Fruit fly (Drosophila melanogaster) whole organism, larva: ENCODE results near the gene CG43998.

Experiments used
- noc ChIP-seq: fragments of 200-800 bp; sonication (Bioruptor generic); optimal IDR thresholded peaks from 3 replicates; lab custom pipeline; 2019; ENCODE audit warnings: missing biosample characterization, mild to moderate bottlenecking, missing genetic modification characterization, moderate library complexity

Gene CG43998

DNA sequence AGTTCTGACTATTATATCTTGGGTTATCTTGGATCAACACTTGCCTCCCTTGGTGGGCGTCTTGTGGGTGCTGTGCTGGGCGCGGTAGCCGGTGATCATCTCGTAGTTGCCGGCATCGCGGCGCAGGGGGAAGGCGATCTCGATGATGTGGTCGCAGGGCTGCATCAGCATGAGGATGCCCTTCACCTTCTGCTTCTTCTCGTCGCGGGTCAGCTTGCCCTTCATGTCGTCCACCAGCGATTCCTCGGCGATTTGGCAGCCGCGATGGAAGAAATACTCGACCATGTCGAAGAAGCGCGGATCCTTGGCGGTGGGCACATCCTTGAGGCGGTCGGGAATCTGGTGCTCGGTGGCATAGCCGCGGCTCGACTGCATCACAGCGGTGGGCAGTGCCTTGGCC is 13.8 kb upstream of the CG43998 start:
- no peak for TF ChIP-seq noc (tag; lab: Kevin White, UChicago)

DNA sequence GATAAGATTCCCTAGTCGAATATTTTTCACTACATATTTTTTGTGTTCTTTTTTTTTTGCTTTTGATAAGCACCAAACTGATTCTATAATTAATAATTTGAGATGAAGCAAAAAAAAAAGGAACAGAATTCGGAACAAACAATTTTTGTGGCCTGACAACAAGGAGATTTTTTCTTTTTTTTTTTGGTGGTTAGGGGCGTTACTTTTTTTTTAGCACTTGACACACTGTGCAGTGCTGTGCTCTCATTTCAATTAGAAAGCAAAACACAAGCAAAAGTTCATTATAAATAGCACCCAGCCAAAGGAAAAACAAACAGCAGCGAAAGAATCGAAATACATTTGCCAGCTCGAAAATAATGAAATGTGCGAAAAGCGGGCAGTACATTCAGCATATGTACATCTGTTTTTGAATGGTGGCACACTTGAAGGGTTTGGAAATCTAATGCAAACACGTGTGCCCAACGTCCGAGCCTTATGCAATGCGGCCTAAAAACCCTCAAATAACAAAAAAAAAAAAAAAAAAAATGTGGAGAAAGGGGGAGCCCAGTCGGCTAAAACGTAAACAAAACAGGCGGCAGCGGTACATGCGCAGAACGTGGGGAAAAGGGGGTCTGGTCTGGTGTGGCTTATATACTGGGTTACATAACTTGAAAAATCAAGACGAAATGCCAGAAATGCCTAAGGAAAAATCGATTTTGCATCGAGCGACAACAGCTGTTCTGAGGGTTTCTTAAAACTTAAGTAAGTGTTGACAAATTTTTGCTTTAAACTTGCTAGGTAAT is 13.0 kb upstream of the CG43998 start:
- TF ChIP-seq noc (tag; lab: Kevin White, UChicago): peak; percentile 37

DNA sequence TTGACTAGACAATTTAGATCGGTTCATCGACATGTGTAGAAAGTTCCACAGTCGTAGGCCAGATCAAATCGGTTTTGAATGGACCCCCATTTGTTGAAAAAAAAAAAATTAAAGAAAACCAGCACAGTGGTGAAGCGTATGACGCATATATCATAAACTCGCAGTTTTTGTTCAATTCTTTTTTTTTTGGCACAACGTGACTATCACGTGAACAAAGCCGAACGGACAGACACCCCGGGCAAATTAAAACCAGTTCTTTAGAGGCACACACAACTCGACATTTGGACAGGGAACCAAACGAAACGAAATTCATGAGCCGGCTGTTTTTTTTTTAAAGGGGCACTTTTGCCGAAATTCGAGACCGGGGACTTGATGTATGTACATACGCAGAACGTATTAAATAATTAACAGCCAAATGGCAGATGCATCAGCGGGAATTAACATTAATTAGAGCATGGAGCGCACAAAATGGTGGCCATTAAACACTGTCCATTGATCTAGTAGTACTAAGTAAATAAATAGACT is 12.1 kb upstream of the CG43998 start:
- TF ChIP-seq noc (tag; lab: Kevin White, UChicago): no peak

- TF ChIP-seq noc (tag; lab: Kevin White, UChicago): no peak
Measured at dm6 chr3R:23939921-23940839, 11.4 kb upstream of the CG43998 start.

dm6 chr3R:23938564-23939122 is 9.8 kb upstream of the CG43998 start:
- no peak for TF ChIP-seq noc (tag; lab: Kevin White, UChicago)

DNA sequence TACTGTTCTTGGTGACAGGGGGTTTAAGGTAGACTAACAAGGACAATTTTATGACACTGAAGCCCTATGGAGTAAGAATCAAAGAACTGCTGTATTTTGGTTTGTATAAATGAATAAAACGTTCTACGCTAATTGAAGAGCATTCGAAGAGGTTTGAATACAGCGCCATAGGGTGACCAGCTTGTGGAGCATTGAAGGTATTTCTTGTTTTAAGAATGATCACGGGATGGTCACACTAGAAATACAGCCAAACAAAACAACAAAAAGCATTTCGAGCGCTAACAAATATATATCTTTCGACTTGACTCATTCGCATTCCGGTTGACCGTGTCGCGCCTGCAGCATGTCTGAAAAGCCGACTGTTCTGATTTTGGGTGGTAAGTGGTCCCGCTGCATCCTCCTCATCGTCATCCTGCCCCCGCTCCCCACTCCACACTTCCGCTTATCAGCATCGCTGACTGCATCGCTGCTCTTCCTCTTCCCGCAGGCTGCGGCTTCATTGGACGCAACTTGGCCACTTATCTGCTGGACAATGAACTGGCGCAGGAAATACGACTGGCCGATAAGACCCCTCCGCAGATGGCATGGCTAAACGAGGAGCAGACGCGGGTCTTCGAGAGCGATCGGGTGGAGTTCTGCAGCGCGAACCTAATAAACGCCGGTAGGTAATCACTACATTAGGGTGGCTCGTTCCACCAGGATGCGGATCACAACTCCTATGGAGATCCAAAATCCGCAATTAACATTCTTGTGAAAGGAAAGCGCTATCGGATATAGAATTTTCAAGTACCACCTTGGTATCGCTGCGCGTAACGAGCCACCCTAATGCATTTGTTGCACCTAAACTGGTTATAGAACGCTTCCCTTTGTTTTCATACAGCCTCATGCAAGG is 5.1 kb upstream of the CG43998 start, which contains the start of gene CG5854:
Gene CG5854 (plus strand): TSS at position 229 of the 892 bp plus-strand sequence.
- peak; percentile 47 for TF ChIP-seq noc (tag; lab: Kevin White, UChicago)

DNA sequence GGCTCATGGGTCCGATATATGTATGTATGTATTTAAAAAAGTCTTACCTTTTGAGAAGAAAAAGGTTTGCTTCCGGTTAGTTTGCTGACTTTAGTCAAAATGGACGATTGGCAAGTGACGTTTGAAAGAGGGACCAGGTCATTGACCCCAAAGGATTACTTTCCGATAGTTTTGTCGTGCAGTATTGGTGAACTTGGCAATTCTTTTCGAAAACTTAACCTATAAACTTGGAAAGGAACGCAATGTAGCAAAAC is 4.6 kb upstream of the CG43998 start, which contains the start of gene RpS19b:
Gene RpS19b (minus strand): TSS at position 101 of the 254 bp plus-strand sequence.
- no peak for TF ChIP-seq noc (tag; lab: Kevin White, UChicago)

DNA sequence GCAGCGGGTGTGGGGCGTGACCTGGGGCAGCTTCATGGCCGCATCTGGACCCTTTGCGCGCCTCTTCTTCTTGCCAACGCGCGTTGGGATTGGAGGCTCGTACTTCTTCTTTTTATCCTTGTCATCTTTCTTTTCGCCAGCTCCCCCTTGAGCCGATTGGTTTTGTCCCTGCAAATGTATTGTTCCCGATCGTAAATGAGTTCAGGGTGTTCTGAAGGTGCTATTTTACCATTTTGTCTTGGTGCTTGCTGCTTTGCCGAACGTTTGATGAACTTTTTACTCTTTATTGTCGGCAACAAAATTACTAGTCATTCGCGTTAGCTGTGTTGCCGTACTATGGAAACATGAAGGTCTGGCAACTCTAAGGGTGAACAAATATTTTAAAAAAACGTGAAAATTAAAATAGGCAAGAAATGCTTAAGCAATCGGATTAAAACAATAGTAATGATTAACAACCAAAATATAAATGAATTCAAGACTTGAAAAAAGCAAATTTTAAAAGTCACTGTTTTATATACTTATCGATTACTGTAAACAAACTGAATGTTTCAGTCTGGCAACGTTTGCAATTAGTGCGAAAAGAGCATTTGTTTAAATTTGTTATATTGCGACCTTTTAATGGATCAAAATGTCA is 2.4 kb upstream of the CG43998 start, which contains the start of the genes Rpt2 and CG13599:
Gene Rpt2 (minus strand): TSS at position 464 of the 634 bp plus-strand sequence.
Gene CG13599 (plus strand): TSS at position 545 of the 634 bp plus-strand sequence.
- no peak for TF ChIP-seq noc (tag; lab: Kevin White, UChicago)

dm6 chr3R:23927429-23927828 is 1.4 kb downstream of the CG43998 start, which contains the start of gene CG13601:
TSS of gene CG13601 (minus strand) at chr3R:23927634.
- TF ChIP-seq noc (tag; lab: Kevin White, UChicago): no peak

DNA sequence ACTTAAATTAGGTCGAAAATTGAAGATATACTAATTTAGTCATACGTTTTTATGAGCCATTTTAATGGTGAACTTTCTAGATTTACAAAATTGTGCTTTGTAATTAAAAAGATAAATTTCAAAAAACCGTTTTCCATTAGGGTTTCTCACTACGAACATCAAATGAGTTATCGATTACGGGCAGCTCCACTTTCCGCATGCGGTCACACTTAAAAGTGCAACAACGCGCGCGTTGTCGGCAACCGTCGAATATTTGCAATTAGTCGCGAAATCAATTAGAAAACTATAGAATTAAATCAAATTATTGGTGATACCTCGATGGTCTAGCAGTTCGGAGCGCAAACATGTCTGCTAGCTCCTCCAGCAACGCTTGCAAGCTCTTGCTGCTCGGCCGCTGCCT is 4.6 kb downstream of the CG43998 start, which contains the start of gene Ndc1:
Gene Ndc1 (plus strand): TSS at position 200 of the 400 bp plus-strand sequence.
- no peak for TF ChIP-seq noc (tag; lab: Kevin White, UChicago)

dm6 chr3R:23922502-23923350 is 6.1 kb downstream of the CG43998 start, which contains the start of the genes sba and CG31141:
TSS of gene sba (minus strand) at chr3R:23922973.
TSS of gene CG31141 (plus strand) at chr3R:23923300.
- no peak for TF ChIP-seq noc (tag; lab: Kevin White, UChicago)

DNA sequence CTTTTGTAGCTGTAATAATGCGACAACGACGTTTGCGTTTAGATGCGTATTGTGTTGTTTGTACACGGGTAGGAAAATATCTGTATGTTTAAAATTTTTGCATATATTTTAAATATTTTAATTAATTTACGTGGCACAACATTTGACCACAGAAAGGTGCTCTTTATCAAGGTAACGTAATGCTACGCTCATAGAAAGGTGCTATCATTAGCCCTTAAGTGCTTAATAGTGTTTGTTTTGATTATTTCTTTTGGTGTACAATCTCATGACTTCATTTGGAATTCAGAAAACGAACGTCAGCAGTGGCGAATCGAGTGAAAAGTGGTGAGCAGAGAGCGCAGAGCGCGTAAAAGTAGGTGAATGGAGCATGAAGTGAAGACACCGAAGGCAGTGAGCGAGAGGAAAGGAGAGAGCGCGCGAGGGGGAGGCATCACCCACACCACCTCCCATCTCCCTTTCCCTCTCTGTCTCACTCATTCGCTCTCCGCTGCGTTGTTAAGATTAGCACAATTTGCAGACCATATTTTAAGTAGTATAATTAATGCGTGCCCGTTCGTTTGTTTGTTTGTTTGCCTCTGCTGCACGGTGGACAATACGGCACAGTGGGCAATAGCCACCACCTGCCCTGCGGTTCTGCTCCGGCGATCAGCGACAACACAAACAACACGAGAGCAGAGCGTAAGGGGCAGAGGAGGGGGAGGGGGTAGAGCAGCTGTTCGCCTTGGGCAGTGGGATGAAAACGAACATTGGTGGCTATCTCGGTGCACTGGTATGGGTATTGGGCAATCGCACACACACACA is 6.9 kb downstream of the CG43998 start:
- TF ChIP-seq noc (tag; lab: Kevin White, UChicago): peak; percentile 81
